Fruit fly (Drosophila melanogaster): ENCODE results near the gene Ndfip.

Gene Ndfip

DNA sequence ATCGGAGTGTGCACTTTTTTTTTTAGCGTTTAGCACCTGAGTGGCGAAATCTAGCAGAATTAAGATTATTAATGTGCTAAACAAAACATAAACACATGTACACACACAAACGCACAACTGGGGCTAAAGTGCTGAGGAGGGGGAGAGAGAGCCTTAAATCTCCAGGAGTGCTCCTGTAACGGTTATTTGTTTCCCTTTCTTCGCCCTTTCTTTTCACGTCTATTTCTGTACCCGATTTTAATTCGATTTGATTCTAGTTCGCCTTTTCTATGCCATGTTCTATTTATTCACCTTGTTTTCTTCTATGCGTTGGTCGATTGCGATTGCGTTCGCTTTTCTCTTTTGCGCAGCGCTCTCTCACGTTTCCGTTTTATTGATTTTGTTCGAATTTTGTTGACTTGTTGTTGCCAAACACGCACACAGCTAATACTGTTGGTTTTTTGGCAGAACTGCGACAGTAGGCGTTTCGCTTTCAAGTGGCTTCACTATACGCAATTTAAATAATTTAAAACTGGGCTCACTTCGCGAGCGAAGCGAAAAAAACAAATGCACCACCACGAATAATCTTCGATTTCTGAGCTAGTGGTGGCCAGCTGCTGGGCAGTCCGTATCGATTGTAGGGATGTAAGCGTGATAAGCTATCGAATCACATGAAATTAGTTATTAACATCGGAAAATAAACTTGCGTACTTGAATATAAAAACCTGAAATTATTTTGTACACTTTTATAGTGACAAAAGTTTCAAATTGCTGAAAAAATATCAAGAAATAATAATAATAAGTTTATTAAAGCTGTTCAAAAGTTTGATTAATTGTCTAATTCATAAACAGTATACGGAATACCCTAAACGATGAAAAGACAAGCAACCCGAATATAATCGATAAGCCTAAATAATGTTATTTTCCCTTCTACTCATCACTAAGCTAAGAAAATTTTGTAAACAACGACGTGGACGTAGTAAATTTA is at the start of gene Ndfip, which contains the start of the genes Krn and CG7484:
TSS of gene Ndfip (minus strand) at position 580 of the 967 bp plus-strand sequence.
TSS of gene Krn (minus strand) at position 580 of the 967 bp plus-strand sequence.
TSS of gene CG7484 (plus strand) at position 917 of the 967 bp plus-strand sequence.
- TF ChIP-seq psq (optimal IDR thresholded peaks at IDR 0.05) (no peak), Myc (optimal IDR thresholded peaks at IDR 0.05) (no peak), ttk (optimal IDR thresholded peaks at IDR 0.05) (no peak), Sin3A (optimal IDR thresholded peaks at IDR 0.05) (no peak), insv (optimal IDR thresholded peaks at IDR 0.05) (no peak), h (optimal IDR thresholded peaks at IDR 0.05) (no peak)

- TF ChIP-seq Sin3A (optimal IDR thresholded peaks at IDR 0.05) (no peak), h (optimal IDR thresholded peaks at IDR 0.05) (no peak), Myc (optimal IDR thresholded peaks at IDR 0.05) (no peak), ttk (optimal IDR thresholded peaks at IDR 0.05) (no peak), insv (optimal IDR thresholded peaks at IDR 0.05) (no peak), psq (optimal IDR thresholded peaks at IDR 0.05) (no peak)
Observed at dm6 chr3L:17689579-17690191, 35.6 kb upstream of the Ndfip start, which contains the start of gene Ccn. Gene Ccn, plus strand, starts transcription at chr3L:17690015.

DNA sequence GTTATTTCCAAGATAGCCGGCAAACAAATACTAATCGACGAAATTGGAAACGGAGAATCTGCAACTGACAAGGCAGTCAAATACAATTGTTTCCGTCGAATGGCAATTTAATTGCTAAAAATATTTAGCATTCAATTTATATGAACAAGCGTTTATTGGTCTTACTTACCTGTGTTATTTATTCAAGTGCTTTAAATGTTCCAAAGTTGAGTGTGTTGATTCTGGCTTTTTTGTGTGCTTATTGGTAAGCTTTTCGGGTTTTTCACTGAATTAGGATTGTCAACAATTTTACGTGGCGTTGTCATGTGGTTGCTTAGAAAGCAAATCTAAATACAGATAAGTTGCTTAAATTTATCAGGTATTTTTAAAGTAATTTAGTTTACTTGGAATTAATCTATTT is 17.7 kb upstream of the Ndfip start:
- TF ChIP-seq psq (optimal IDR thresholded peaks at IDR 0.05), result no peak
- no peak for TF ChIP-seq insv (optimal IDR thresholded peaks at IDR 0.05)

DNA sequence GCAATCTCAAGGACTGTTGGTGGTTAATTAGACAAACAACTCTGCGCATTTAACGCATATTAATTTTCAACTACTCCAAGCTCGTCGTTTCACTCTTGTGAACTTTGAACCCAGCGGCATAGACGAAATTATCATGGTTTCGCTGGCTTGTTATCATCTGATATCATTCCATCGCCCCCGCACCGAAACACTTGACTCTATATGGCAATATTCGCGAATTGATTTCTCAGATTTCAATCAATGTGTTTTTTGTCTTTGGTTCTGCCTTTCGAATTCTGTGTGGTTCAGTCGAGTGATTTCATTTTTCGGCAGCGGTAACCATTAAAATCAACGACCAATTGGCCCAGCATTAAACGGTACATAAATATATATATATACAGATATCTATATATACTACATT is 17.2 kb upstream of the Ndfip start, which contains the start of gene CG34251:
TSS of gene CG34251 (plus strand) at position 301 of the 400 bp plus-strand sequence.
- TF ChIP-seq insv (optimal IDR thresholded peaks at IDR 0.05) (no peak), psq (optimal IDR thresholded peaks at IDR 0.05) (no peak), ttk (optimal IDR thresholded peaks at IDR 0.05) (no peak), Myc (optimal IDR thresholded peaks at IDR 0.05) (no peak), Sin3A (optimal IDR thresholded peaks at IDR 0.05) (no peak), h (optimal IDR thresholded peaks at IDR 0.05) (no peak)

DNA sequence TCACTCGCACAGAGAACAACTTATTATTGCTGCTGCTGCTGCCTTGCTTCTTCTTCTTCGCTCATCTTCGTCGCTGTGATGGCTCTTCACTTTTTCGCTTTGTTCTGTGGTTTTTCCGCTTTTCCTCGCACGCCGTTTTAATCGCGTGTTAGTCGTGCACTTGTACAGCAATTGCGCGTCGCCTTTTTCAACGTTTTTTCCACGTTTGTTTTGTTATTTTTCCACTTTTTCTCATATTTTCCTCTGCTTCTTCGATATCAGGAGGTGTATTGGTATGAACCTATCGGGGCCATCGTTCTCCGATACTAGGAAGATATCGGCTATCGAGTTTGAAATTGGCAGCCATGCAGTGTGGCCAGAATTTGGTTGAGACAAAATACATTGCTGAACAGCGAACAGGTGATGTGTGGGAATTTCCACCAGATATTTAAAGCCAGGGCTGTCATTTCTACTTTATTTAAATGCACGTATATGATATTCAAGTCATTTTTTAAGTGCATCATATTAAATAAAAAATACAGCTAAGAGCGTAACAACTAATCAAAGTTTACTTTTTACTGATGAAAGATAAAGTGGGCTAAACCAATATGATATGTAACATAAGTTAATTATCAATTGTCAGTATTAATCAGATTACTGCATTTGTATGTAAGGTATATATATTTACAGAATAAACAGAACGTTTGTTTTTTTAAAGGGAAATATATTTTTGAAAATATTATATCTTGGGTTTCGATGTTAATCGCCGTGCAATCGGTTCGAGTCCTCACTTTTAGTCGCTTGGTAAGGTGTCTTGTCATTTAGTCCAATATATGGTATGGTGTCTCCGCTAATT is 15.1 kb upstream of the Ndfip start, which contains the start of gene Crtc:
TSS of gene Crtc (minus strand) at position 290 of the 835 bp plus-strand sequence.
- no peak for TF ChIP-seq Sin3A (optimal IDR thresholded peaks at IDR 0.05)
- no peak for TF ChIP-seq h (optimal IDR thresholded peaks at IDR 0.05)
- no peak for TF ChIP-seq psq (optimal IDR thresholded peaks at IDR 0.05)
- TF ChIP-seq insv (optimal IDR thresholded peaks at IDR 0.05), result no peak
- TF ChIP-seq Myc (optimal IDR thresholded peaks at IDR 0.05), result no peak
- no peak for TF ChIP-seq ttk (optimal IDR thresholded peaks at IDR 0.05)

dm6 chr3L:17668386-17668944 is 14.4 kb upstream of the Ndfip start:
- TF ChIP-seq ttk (optimal IDR thresholded peaks at IDR 0.05), result no peak
- TF ChIP-seq insv (optimal IDR thresholded peaks at IDR 0.05), result no peak
- no peak for TF ChIP-seq h (optimal IDR thresholded peaks at IDR 0.05)
- TF ChIP-seq Sin3A (optimal IDR thresholded peaks at IDR 0.05), result no peak
- no peak for TF ChIP-seq psq (optimal IDR thresholded peaks at IDR 0.05)

dm6 chr3L:17667642-17668362 is 13.7 kb upstream of the Ndfip start:
- no peak for TF ChIP-seq Myc (optimal IDR thresholded peaks at IDR 0.05)

DNA sequence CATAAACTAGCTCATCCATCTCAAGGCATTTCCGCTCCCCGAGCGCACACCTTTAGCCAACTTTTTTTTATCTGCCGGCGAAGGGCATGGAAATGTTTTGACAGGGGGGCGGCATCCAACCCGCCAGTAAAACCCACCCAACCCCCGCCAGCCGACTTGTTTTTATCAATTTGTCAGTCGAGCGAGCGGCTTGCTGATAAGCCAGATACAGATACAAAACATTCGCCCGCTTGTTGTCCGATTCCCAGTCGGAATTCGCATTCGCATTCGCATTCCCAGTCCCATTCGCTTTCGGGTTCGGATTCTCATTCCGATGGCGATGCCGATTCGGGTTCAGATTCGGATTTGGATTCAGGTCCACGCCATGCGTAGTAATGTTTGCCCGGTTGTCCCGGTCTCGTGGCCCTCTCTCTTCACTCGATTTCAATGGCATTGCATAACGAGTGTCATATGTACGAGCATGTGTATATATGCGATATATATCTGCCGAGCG is 11.1 kb upstream of the Ndfip start:
- no peak for TF ChIP-seq insv (optimal IDR thresholded peaks at IDR 0.05)
- no peak for TF ChIP-seq Myc (optimal IDR thresholded peaks at IDR 0.05)
- TF ChIP-seq psq (optimal IDR thresholded peaks at IDR 0.05), result no peak
- no peak for TF ChIP-seq Sin3A (optimal IDR thresholded peaks at IDR 0.05)
- no peak for TF ChIP-seq h (optimal IDR thresholded peaks at IDR 0.05)
- TF ChIP-seq ttk (optimal IDR thresholded peaks at IDR 0.05), result no peak

- TF ChIP-seq psq (optimal IDR thresholded peaks at IDR 0.05) (no peak), Sin3A (optimal IDR thresholded peaks at IDR 0.05) (no peak), insv (optimal IDR thresholded peaks at IDR 0.05) (no peak), ttk (optimal IDR thresholded peaks at IDR 0.05) (no peak), Myc (optimal IDR thresholded peaks at IDR 0.05) (no peak), h (optimal IDR thresholded peaks at IDR 0.05) (no peak)
Observed at dm6 chr3L:17663647-17664046, 9.6 kb upstream of the Ndfip start.

DNA sequence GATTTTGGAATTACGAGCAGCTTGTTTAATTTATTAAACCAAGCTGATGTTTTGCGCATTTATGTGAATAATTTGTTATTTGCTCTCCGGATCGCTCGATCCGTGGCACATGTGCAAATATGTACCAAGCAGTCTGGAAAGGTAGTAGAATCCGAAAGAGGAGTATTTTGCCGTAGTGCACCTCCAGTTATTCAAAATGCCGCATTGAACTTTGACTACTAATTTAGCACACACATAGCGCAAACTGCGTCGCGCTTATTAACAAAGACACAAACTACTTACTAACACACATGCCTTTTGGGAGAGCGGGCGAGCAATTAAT is 5.1 kb upstream of the Ndfip start:
- TF ChIP-seq psq (optimal IDR thresholded peaks at IDR 0.05) (no peak), ttk (optimal IDR thresholded peaks at IDR 0.05) (no peak), Sin3A (optimal IDR thresholded peaks at IDR 0.05) (no peak), h (optimal IDR thresholded peaks at IDR 0.05) (no peak), insv (optimal IDR thresholded peaks at IDR 0.05) (no peak)

Data from Kc167 (cell line).